Worm (Caenorhabditis elegans) whole organism, mixed stage, embryonic: ENCODE data around the gene str-6.

ENCODE experiments used
- ces-1 ChIP-seq: fragments of 150-350 bp; optimal IDR thresholded peaks from 2 replicates; lab custom pipeline; 2014; ENCODE audit warnings: missing biosample characterization, missing genetic modification reagents, missing genetic modification characterization
- flh-1 ChIP-seq: fragments of 200-800 bp; sonication (Bioruptor generic); optimal IDR thresholded peaks from 2 replicates; lab custom pipeline; 2018; ENCODE audit warnings: mild to moderate bottlenecking, missing genetic modification characterization, moderate library complexity, missing compliant biosample characterization
- lsy-2 ChIP-seq: fragments of 150-350 bp; optimal IDR thresholded peaks from 2 replicates; lab custom pipeline; 2014; ENCODE audit warnings: missing biosample characterization, missing genetic modification characterization
- nhr-2 ChIP-seq: fragments of 150-350 bp; optimal IDR thresholded peaks from 2 replicates; lab custom pipeline; 2014; ENCODE audit warnings: missing biosample characterization, missing genetic modification characterization
- nhr-28 ChIP-seq: fragments of 150-350 bp; optimal IDR thresholded peaks from 2 replicates; lab custom pipeline; 2014; ENCODE audit warnings: missing biosample characterization, missing genetic modification characterization
- pha-4 ChIP-seq: fragments of 150-350 bp; optimal IDR thresholded peaks from 2 replicates; lab custom pipeline; 2018; ENCODE audit warnings: missing biosample characterization, missing genetic modification reagents, missing genetic modification characterization
- unc-120 ChIP-seq: sonication (generic microtip); optimal IDR thresholded peaks from 2 replicates; lab custom pipeline; 2017; ENCODE audit warnings: missing genetic modification characterization, missing compliant biosample characterization; ENCODE audit not compliant: poor library complexity, severe bottlenecking

DNA sequence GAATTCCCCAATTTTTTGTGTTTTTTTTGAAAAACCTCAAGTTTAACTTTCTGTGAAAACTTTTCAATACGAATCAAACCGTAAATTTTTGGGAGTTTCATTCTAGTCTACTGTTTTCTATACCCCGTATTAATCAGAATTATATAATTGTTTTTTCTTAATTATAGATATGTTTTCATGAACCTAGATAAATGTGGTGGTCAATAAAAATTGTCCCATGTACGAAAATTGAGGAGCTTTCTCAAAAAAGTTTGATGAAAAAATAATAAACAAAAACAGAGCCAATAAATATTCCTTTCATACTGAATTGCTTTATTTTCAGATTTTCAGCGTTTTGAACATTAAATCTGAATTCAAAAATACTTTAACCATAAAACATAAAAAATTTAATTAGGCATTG is 39.6 kb downstream of the str-6 start, which contains the start of gene Y6E2A.1:
- no peak for TF ChIP-seq pha-4 (tag; lab: Kevin White, UChicago)
- TF ChIP-seq ces-1 (GFP tag; lab: Kevin White, UChicago): no peak
- no peak for TF ChIP-seq unc-120 (tag; lab: Kevin White, UChicago)
- TF ChIP-seq flh-1: no peak
- TF ChIP-seq lsy-2: no peak
- no peak for TF ChIP-seq nhr-2 (tag; lab: Kevin White, UChicago)
- TF ChIP-seq nhr-28: no peak
